Worm (Caenorhabditis elegans) whole organism, midembryonic: Measurements from ENCODE around the gene B0250.5.

ENCODE experiments used
- flt-1 ChIP-seq: fragments of 200-800 bp; sonication (Bioruptor generic); IDR thresholded peaks from 2 replicates; pipeline ENCODE4 v1.3.6; 2022; ENCODE audit warnings: missing genetic modification characterization, missing compliant biosample characterization
- med-1 ChIP-seq: sonication (generic microtip); optimal IDR thresholded peaks from 2 replicates; lab custom pipeline; 2017; ENCODE audit warnings: missing genetic modification characterization, mild to moderate bottlenecking, missing compliant biosample characterization, antibody characterized with exemption, missing genetic modification reagents; ENCODE audit not compliant: insufficient read depth
- ref-1 ChIP-seq: fragments of 200-800 bp; sonication (Bioruptor generic); conservative IDR thresholded peaks from 2 replicates; pipeline ENCODE4 v1.3.6; 2022; ENCODE audit warnings: missing genetic modification reagents, missing genetic modification characterization, missing compliant biosample characterization
- tab-1 ChIP-seq: fragments of 200-800 bp; sonication (Bioruptor generic); IDR thresholded peaks from 2 replicates; pipeline ENCODE4 v1.3.6; 2022; ENCODE audit warnings: missing genetic modification characterization, missing compliant biosample characterization
- ztf-29 ChIP-seq: fragments of 200-800 bp; sonication (Bioruptor generic); IDR thresholded peaks from 2 replicates; pipeline ENCODE4 v1.3.6; 2022; ENCODE audit warnings: missing genetic modification reagents, missing genetic modification characterization, missing compliant biosample characterization

DNA sequence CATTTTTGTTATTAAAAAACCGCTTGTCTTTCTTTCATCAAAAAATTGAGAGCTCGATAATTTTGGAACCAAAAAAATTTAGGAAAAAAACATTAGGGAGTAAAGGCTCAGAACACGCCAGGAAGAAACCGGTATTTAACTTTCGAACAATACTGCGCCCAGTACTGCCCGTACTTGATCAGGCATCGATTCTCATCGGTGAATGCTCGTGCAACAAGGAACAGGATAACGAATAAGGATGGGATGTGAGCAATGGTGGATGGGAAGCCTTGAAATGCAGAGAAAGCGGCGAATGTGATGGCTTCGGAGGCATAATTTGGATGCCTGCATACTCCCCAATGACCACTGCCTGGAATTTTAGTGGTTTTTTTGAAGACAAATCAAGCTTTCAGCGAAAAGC lies 12.9 kb upstream of the B0250.5 start:
- TF ChIP-seq ref-1 (no peak), med-1 (GFP tag; lab: Kevin White, UChicago) (no peak), flt-1 (GFP tag; lab: Robert Waterston, UW) (no peak), ztf-29 (no peak), tab-1 (GFP tag; lab: Robert Waterston, UW) (no peak)
